Worm (Caenorhabditis elegans): ENCODE measurements around the gene C35A5.11.

DNA sequence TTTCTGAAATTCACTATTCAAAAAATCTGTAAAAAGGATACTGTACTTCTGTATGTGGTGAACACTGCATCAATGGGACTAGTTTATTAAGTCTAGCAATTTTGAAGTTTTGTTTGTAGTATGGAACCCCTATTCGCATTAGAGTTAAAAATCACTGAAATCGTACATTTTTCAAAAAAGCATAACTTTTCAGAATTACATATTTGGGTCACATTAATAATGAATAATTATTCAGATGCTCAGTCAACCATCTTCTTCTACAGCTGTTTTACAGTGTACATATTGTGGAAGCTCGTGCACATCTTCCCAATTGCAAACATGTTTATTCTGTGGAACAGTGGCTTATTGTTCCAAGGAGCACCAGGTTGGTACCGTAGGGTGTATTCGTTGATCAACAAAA lies 34.2 kb downstream of the C35A5.11 start:
- TF ChIP-seq flt-1 (GFP tag; IDR thresholded peaks at IDR 0.05) (no peak), tab-1 (GFP tag; IDR thresholded peaks at IDR 0.05) (no peak), T22C8.4 (GFP tag; IDR thresholded peaks at IDR 0.05) (no peak), med-1 (GFP tag; optimal IDR thresholded peaks at IDR 0.05; ENCODE audit: insufficient read depth) (no peak), ztf-23 (GFP tag; IDR thresholded peaks at IDR 0.05) (no peak)

Measured in whole organism, midembryonic.